2 fruit fly cellular contexts compared by ENCODE assay signal in genomic region chrX:17799070-17799802, dm6.
A peak's percentile ranks its signal among the peaks of the same experiment; 100 is the strongest.
TF ChIP-seq lines count a peak whose summit lies in the region.

No protein-coding gene starts in this region.

- no peak for TF ChIP-seq CTCF in whole organism, embryonic (GFP tag; optimal IDR thresholded peaks at IDR 0.05; lab: Kevin White, UChicago)

TF ChIP-seq in whole organism, embryonic, 481 proteins besides CTCF, POLR2A, EP300 and RAD21 (continues in another document):
- TF ChIP-seq CG1832 (GFP tag; optimal IDR thresholded peaks at IDR 0.05; lab: Kevin White, UChicago) (no peak), Nf-YC (tag; optimal IDR thresholded peaks at IDR 0.05; lab: Kevin White, UChicago) (no peak), CG18764 (GFP tag; optimal IDR thresholded peaks at IDR 0.05; lab: Kevin White, UChicago) (no peak), HLH54F (GFP tag; optimal IDR thresholded peaks at IDR 0.05; lab: Kevin White, UChicago) (no peak), fd3F (GFP tag; optimal IDR thresholded peaks at IDR 0.05; lab: Kevin White, UChicago) (no peak), CG6791 (GFP tag; IDR thresholded peaks at IDR 0.05; lab: Robert Waterston, UW; ENCODE audit: partially characterized antibody) (no peak), pum (GFP tag; optimal IDR thresholded peaks at IDR 0.05; lab: Kevin White, UChicago) (no peak), CG1233 (GFP tag; optimal IDR thresholded peaks at IDR 0.05; lab: Kevin White, UChicago) (no peak), exex (tag; optimal IDR thresholded peaks at IDR 0.05; lab: Kevin White, UChicago) (no peak), Fer3 (tag; optimal IDR thresholded peaks at IDR 0.05; lab: Kevin White, UChicago) (no peak), BEAF-32 (GFP tag; optimal IDR thresholded peaks at IDR 0.05; lab: Kevin White, UChicago) (no peak), CG30431 (GFP tag; optimal IDR thresholded peaks at IDR 0.05; lab: Kevin White, UChicago) (no peak), wdn (GFP tag; IDR thresholded peaks at IDR 0.05; lab: Robert Waterston, UW) (no peak), CG9727 (GFP tag; optimal IDR thresholded peaks at IDR 0.05; lab: Kevin White, UChicago) (peak; percentile 47), Kr (GFP tag; optimal IDR thresholded peaks at IDR 0.05; lab: Kevin White, UChicago) (no peak), psq (GFP tag; optimal IDR thresholded peaks at IDR 0.05; lab: Kevin White, UChicago) (no peak), CG10147 (GFP tag; optimal IDR thresholded peaks at IDR 0.05; lab: Kevin White, UChicago) (peak; percentile 13), zfh1 (GFP tag; IDR thresholded peaks at IDR 0.05; lab: Robert Waterston, UW) (0 out of 3 replicates have a peak, but pooled peaks have one; percentile 7), Awh (GFP tag; IDR thresholded peaks at IDR 0.05; lab: Robert Waterston, UW) (no peak), MESR4 (GFP tag; optimal IDR thresholded peaks at IDR 0.05; lab: Kevin White, UChicago) (no peak), CG6689 (GFP tag; IDR thresholded peaks at IDR 0.05; lab: Robert Waterston, UW) (peak; percentile 35; the same call in 1 of the 2 replicates), croc (GFP tag; conservative IDR thresholded peaks at IDR 0.05; lab: Robert Waterston, UW) (peak; percentile 19; the same call in 1 of the 3 replicates), CG13123 (GFP tag; optimal IDR thresholded peaks at IDR 0.05; lab: Kevin White, UChicago) (no peak), grau (tag; optimal IDR thresholded peaks at IDR 0.05; lab: Kevin White, UChicago) (peak; percentile 52), tap (tag; optimal IDR thresholded peaks at IDR 0.05; lab: Kevin White, UChicago) (peak; percentile 15), CG12659 (GFP tag; optimal IDR thresholded peaks at IDR 0.05; lab: Kevin White, UChicago) (no peak), bsh (GFP tag; optimal IDR thresholded peaks at IDR 0.05; lab: Kevin White, UChicago) (peak in 1 of 2 experiments; percentile 67), esg (GFP tag; conservative IDR thresholded peaks at IDR 0.05; lab: Robert Waterston, UW) (0 out of 2 replicates have a peak, but pooled peaks have one; percentile 20), gsb (GFP tag; IDR thresholded peaks at IDR 0.05; lab: Robert Waterston, UW) (no peak), CG31441 (GFP tag; IDR thresholded peaks at IDR 0.05; lab: Robert Waterston, UW) (peak; percentile 50), CG10979 (tag; optimal IDR thresholded peaks at IDR 0.05; lab: Kevin White, UChicago) (peak; percentile 67), nmo (GFP tag; optimal IDR thresholded peaks at IDR 0.05; lab: Kevin White, UChicago) (peak; percentile 60), CG15073 (GFP tag; optimal IDR thresholded peaks at IDR 0.05; lab: Kevin White, UChicago) (no peak), az2 (GFP tag; optimal IDR thresholded peaks at IDR 0.05; lab: Kevin White, UChicago) (peak; percentile 27), CG8478 (optimal IDR thresholded peaks at IDR 0.05; lab: Kevin White, UChicago) (no peak), bcd (GFP tag; optimal IDR thresholded peaks at IDR 0.05; lab: Kevin White, UChicago) (no peak), CG16779 (GFP tag; IDR thresholded peaks at IDR 0.05; lab: Robert Waterston, UW) (no peak), CG34376 (GFP tag; optimal IDR thresholded peaks at IDR 0.05; lab: Kevin White, UChicago) (no peak), gem (tag; optimal IDR thresholded peaks at IDR 0.05; lab: Kevin White, UChicago) (peak; percentile 70), CG4424 (GFP tag; optimal IDR thresholded peaks at IDR 0.05; lab: Kevin White, UChicago) (peak; percentile 26), HLH3B (GFP tag; IDR thresholded peaks at IDR 0.05; lab: Robert Waterston, UW) (peak; percentile 36; the same call in 1 of the 2 replicates), Asciz (GFP tag; optimal IDR thresholded peaks at IDR 0.05; lab: Kevin White, UChicago) (no peak), CG17186 (GFP tag; optimal IDR thresholded peaks at IDR 0.05; lab: Kevin White, UChicago) (no peak), Adf1 (GFP tag; IDR thresholded peaks at IDR 0.05; lab: Robert Waterston, UW) (no peak), ro (GFP tag; IDR thresholded peaks at IDR 0.05; lab: Robert Waterston, UW) (no peak), ssp (GFP tag; IDR thresholded peaks at IDR 0.05; lab: Robert Waterston, UW) (no peak)

TF ChIP-seq in whole organism, prepupa, 60 proteins besides CTCF, POLR2A, EP300 and RAD21:
- TF ChIP-seq svp (GFP tag; lab: Kevin White, UChicago): peak; percentile 3
- TF ChIP-seq topi (GFP tag; optimal IDR thresholded peaks at IDR 0.05; lab: Kevin White, UChicago): no peak
- TF ChIP-seq Eip78C (GFP tag; lab: Kevin White, UChicago): peak; percentile 8
TF ChIP-seq in whole organism, prepupa: peak in this region for 2.

Comparison
In these comparisons a context has a peak if more than half of its experiments do, and no peak if none do; other contexts are left out.
1. Of the 7 proteins assayed by ChIP-seq in both whole organism, embryonic and whole organism, prepupa: peak only in whole organism, embryonic: Blimp-1 and Sox102F; only in whole organism, prepupa: none; in both: none; in neither: 5.